Fruit fly (Drosophila melanogaster): Measurements from ENCODE around the gene CG9636.

DNA sequence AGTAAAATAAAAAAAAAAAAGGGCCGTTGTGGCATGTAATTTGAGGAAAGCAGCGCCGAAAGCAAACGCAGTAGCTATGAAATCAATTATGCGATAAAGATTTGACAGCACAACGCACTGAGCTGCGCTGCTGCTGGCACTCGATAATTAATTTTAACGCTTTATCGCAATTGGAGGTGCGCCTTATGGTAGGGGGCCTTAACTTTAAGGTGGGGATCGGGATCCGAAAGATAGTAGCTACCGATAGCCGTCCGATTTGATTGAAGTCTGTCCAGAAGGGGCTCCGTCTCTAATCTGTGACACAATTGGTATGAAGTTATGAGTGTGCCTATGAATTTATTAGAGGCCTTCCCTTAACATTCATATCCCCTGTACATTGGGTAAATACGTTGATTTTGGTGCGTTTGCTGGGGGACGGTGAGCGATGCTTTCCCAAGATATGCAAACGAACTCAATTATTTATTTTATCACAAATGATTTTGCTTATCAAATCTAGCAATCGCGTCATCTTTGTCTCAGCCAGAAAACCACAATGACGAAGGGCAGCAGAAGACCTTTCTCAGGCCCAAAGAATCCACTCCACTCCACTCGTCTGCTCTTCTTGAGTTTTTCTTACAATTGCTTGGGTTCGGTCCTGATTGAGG lies 35.1 kb downstream of the CG9636 start:
- no peak for TF ChIP-seq pad (GFP tag; optimal IDR thresholded peaks at IDR 0.05)
- no peak for TF ChIP-seq Hr96 (GFP tag; optimal IDR thresholded peaks at IDR 0.05)
- TF ChIP-seq CG1620 (GFP tag; optimal IDR thresholded peaks at IDR 0.05): no peak
- no peak for TF ChIP-seq CG33017 (tag; optimal IDR thresholded peaks at IDR 0.05)
- TF ChIP-seq tj (GFP tag; optimal IDR thresholded peaks at IDR 0.05): no peak
- no peak for TF ChIP-seq cic (GFP tag; optimal IDR thresholded peaks at IDR 0.05)
- no peak for TF ChIP-seq toe (GFP tag; optimal IDR thresholded peaks at IDR 0.05)
- TF ChIP-seq kay (GFP tag; ENCODE audit: borderline replicate concordance): no peak
- no peak for TF ChIP-seq cnc (optimal IDR thresholded peaks at IDR 0.05)
- TF ChIP-seq ovo (GFP tag; optimal IDR thresholded peaks at IDR 0.05): no peak
- no peak for TF ChIP-seq Mnt (GFP tag; optimal IDR thresholded peaks at IDR 0.05)
- no peak for TF ChIP-seq CG7101 (tag; optimal IDR thresholded peaks at IDR 0.05)
- TF ChIP-seq Clk (GFP tag; optimal IDR thresholded peaks at IDR 0.05): no peak

All from whole organism, adult.